Worm (Caenorhabditis elegans): ENCODE measurements around the gene mrpl-36.

DNA sequence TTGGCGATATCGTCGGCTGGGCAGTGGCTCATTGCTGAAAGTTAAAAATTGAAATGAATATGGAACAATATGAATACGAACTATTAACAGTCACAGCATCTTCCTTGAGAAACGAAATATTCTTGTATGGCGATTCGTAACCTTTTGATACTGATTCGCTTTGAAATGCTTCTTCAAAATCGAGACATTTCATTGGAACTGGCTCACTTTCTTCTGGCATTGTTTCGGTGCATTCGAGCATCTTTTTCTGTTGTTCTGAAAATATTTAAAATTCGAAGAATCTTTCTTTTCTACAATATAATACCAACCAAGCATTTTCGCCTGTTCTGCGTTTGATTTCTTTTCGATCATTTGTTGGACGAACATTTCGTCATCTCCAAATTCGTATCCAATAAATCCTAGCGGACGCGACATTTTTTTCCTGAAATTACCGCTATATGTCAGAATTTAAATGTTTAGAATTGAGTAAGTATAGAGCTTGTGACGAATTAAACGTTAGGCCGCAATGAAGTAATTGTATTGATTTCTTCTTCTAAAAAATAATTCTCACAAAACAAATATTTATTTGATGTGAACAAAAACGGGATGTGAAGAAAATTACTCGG is 23.5 kb downstream of the mrpl-36 start, which contains the start of gene lin-52:
- no peak for TF ChIP-seq ces-1 (GFP tag; optimal IDR thresholded peaks at IDR 0.05)
- TF ChIP-seq mab-9 (GFP tag; IDR thresholded peaks at IDR 0.05), result no peak
- no peak for TF ChIP-seq nhr-11 (tag; optimal IDR thresholded peaks at IDR 0.05)
- TF ChIP-seq fkh-10 (GFP tag; optimal IDR thresholded peaks at IDR 0.05), result no peak
- no peak for TF ChIP-seq nhr-28 (tag; optimal IDR thresholded peaks at IDR 0.05)
- TF ChIP-seq tbx-2 (tag; optimal IDR thresholded peaks at IDR 0.05), result no peak
- no peak for TF ChIP-seq alr-1 (tag; optimal IDR thresholded peaks at IDR 0.05; ENCODE audit: borderline replicate concordance)
- no peak for TF ChIP-seq vab-15 (tag; optimal IDR thresholded peaks at IDR 0.05)
- TF ChIP-seq nhr-77 (tag; optimal IDR thresholded peaks at IDR 0.05), result no peak
- no peak for TF ChIP-seq efl-3 (GFP tag; optimal IDR thresholded peaks at IDR 0.05)
